Fruit fly (Drosophila melanogaster) whole organism, larva: ENCODE results near the gene Nup93-2.
A peak's percentile ranks its signal among the peaks of the same experiment; 100 is the strongest.

Experiments used
- noc ChIP-seq: fragments of 200-800 bp; sonication (Bioruptor generic); optimal IDR thresholded peaks from 3 replicates; lab custom pipeline; 2019; ENCODE audit warnings: missing biosample characterization, mild to moderate bottlenecking, missing genetic modification characterization, moderate library complexity

Nup93-2 gene

DNA sequence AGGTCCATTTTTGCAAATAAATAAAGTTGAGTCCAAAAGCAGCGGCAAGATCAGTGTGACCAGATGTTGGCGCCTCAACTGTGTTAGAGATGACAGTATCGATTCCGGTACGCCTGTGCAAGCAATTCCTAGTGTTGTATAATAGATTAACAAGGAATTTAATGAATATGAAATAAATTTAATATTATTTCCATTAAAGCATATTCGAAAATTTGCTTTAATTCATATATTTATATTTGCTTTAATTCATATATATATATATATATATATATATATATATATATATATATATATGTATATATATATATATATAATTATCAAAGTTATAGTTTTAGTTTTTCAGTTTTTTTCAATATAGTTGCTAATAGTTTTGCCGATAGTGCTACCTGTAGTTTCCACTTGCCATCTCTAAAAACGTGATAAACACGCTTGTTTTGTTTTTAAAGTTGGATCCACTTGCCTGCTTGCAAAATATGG, at the start of gene Nup93-2, which contains the start of gene CG3817:
Gene Nup93-2 (minus strand): TSS at position 93 of the 477 bp plus-strand sequence.
Gene CG3817 (plus strand): TSS at position 460 of the 477 bp plus-strand sequence.
- no peak for TF ChIP-seq noc

DNA sequence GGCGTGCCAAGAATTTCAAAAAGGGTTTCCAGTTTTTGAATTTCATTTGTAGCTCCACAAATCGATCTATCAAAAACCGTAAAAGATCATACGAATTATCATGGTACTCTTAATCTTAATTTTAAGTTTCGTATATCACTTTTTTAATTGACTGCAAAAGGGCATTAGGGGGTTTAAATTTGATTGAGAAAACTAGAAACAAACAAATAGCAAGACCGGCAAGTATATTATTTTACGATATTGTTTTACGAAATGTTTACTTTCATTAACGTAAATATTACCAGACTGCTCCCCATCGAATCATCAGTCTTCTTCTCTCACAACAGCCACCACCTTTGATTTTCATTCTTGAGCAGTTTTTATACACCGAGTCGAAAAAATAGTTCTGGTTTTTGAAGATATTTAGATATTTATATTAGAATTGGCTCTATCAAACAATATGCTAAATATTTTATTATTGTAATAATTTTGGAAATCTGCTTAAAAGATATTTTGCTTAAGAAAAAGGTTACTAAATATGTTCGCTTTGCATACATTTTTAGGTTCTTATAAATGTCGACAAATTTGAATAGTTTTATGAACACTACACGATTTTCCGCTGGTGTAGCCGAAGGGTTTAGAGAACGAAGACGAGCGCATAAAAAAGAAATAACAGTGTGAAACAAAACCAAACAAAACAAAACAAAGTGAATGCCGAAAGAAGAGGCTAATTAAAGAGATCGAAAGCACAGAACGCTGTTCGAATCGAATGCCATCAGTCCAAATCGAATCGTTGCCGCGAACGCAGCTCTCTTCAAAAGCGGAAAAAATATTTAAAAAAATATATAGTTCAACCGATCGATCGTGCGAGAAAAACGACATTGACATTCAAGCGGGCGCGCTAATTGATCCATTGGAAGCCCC, 20.0 kb upstream of the Nup93-2 start, which contains the start of gene Sdr:
Gene Sdr (plus strand): TSS at position 702 of the 903 bp plus-strand sequence.
- TF ChIP-seq noc, result peak; percentile 31

- TF ChIP-seq noc, result no peak
These were observed 14.3 kb upstream of the Nup93-2 start for dm6 chr3R:14912449-14912987.

dm6 chr3R:14903837-14904431, 5.8 kb upstream of the Nup93-2 start, which contains the start of gene VhaPPA1-1:
VhaPPA1-1 (minus strand) TSS chr3R:14904061.
- peak; percentile 11 for TF ChIP-seq noc

DNA sequence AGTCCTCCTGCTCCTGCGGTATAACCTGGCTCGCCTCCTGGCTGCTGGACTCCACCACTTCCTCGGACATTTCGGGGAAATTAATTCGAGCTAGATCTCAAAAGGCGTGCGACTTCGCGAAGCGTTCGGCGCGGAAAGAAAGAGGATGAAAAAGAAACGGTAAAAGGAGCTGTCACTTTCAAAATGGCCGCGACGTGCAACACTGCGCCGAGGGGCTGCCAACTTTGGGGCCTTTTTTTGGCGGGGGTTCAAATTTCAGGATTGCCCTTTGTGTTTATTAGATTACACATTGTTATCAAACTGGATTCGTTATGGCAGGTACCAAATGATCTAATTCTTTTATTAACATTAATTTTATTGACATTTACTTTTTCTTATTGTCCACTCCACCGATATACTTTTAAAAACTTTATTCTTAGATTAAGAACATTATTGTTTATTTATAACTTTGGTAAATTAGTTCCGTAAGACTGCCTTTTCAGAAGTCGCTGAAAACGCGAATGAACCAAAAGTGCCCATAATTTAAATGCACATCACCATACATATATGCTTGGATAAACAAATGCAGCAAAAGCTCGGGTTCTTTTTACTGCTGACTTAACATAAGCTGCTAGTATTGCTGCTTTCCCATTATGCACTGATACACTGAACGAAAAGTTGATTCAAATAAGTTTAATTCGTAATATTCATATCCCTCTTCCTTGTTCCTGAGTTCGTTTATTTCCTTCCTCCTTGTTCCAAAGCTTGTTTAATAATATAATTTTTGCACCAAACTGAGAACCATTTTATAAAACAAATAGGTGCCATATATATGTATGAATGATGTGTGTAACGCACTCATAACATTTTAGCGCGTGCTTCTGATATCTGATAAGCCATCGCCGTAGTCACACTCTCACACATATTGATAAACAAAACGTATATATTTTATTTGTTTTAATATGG, 3.5 kb upstream of the Nup93-2 start, which contains the start of gene RpS5b:
Gene RpS5b (minus strand): TSS at position 156 of the 945 bp plus-strand sequence.
- TF ChIP-seq noc, result no peak

DNA sequence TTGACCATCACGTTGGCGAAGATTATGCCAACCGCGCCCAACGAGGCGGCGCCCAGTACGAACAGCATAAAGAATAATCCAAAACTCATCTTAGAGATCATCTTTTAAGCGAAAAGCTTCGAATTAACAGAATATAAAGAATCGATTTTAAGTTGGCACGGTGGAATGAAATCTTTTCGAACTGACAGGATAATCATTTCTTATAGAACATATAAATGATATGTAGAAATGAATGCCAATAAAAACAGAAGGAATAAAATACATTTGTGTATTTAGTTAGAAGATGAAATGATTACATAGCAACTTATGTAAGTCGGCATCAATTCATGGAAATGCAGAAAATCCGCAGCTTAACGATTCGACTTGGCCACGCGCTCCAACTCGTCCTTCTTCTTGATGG, 2.0 kb upstream of the Nup93-2 start, which contains the start of gene VhaPPA1-2:
Gene VhaPPA1-2 (minus strand): TSS at position 101 of the 400 bp plus-strand sequence.
- TF ChIP-seq noc, result no peak

- no peak for TF ChIP-seq noc
These were observed 3.5 kb downstream of the Nup93-2 start, which contains the start of gene CG14860 for dm6 chr3R:14894783-14894883. CG14860 (plus strand) TSS chr3R:14894784.

DNA sequence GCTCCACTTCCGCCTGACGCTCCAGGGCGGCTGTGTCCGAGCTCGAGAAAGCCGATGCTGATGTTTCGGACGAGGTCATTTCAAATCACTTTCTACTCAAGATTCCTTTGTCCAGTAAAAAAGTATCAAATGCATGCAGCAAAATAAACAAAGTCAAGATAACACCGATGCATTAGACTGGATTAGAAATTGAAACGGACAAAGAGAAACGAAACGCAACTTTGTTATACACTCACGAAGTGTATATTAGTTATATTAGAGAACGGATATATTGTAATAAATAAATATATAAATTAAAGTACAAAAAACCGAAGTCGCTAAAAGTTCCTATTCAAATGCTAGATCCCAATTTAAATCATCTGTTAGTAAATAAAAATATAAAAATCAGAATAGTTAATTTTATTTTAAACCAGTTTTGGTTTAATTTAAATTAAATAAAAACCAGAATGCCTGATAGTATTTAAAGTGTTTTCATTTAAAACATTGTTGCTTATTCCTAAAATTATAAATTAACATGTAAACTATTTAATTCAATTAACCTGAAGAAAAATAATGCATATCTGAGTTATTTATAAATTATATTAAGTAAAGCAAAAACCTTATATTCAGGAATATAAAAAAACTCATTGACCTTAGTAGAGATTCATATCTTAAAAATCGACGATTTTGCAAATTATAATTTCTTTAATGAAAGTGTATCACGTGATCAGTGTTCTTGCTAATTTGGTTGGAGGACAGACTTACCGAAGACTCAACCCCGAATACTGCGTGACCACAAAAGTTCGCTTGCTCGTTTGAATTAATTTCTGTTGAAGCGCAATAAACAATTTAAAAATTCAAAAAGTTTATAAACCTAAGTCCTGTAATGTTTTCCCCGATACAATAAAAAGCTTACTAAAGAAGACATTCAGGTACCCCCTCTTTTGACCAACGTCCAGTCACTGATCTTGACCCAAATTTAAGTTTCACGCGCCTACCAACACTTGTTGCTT, 4.1 kb downstream of the Nup93-2 start, which contains the start of gene Dph2:
Gene Dph2 (minus strand): TSS at position 164 of the 992 bp plus-strand sequence.
- TF ChIP-seq noc, result peak; percentile 28

DNA sequence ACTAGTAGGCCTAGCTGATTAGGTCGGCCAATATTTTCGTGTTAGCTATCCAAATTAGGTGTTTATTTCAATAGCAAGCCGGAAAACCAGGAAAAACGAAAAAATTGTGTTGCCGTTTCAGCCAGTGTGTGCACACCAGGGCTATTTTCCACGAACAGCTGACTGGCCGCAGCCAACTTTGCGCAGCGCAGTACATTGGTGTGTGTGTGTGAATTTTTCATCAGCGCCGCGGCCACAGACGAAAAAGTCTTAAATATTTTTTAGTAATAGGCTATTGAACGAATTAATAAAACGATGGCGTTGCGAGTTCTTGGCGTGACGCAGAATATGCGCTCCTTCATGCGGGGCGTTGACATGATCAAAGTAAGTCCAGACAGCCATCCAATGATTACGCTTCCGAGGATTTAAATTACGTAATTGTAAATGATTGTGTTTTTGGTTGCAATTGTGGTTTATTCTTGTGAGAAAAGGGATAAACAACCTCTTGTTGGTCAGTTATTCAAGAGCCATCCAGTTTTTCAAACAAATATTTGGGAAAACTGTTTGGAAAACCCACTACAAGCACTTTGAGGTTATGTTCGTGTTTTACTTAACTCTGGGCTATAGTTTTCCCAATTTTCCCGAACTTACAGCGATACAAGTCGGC, 8.0 kb downstream of the Nup93-2 start, which contains the start of the genes CycC and UQCR-C1:
Gene CycC (minus strand): TSS at position 142 of the 646 bp plus-strand sequence.
Gene UQCR-C1 (plus strand): TSS at position 168 of the 646 bp plus-strand sequence.
- no peak for TF ChIP-seq noc

DNA sequence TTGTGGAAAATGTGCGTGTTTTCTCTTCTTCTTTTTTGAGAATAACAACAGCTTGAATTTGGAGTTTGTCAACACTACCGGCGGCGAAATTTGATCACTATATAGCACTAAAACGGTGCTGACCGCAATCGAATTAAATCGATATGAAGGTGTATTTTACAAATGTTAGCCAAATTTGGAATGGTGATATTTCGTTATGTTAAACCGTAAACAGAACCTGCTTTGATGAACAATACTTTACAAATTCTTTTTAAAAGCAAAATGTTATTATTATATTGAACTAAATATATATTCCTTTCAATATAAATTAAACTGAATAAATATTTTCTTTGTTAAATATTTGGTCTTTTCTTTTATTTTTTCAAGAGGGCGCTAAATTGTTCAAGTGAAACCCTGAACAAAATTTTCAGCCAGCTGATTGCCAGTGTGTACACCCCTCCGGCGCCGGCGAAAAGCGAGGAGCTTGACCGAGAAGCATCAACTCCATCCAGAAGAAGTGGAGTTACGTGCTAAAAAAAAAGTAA, 12.1 kb downstream of the Nup93-2 start, which contains the start of the genes Rrp6, CG33331 and CG33332:
Gene Rrp6 (minus strand): TSS at position 236 of the 524 bp plus-strand sequence.
Gene CG33331 (plus strand): TSS at position 446 of the 524 bp plus-strand sequence.
Gene CG33332 (plus strand): TSS at position 446 of the 524 bp plus-strand sequence.
- TF ChIP-seq noc, result peak; percentile 74

dm6 chr3R:14880861-14881260, 17.3 kb downstream of the Nup93-2 start:
- TF ChIP-seq noc, result no peak

dm6 chr3R:14879207-14879863, 18.8 kb downstream of the Nup93-2 start, which contains the start of gene CG3631:
CG3631 (plus strand) TSS chr3R:14879457.
- no peak for TF ChIP-seq noc

DNA sequence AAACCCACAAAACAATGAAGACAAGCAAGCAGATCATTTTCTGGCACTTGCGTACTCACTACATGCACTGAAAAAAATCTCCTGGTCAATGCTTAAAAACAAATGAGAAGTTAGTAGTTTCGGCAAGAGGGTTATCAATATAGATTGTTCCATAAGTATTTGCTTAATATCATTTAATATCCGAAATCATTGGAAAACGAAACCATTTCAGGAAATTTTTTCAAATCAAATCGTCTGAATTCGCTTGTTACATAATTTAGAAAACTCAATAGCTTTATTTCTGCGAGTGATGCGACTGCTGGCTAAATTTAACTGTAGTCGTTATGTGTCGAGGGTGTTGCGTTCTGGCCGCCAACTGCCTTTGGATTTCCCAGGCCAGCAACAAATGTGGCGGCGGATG, 20.0 kb downstream of the Nup93-2 start:
- no peak for TF ChIP-seq noc
